In the genomic region with DNA sequence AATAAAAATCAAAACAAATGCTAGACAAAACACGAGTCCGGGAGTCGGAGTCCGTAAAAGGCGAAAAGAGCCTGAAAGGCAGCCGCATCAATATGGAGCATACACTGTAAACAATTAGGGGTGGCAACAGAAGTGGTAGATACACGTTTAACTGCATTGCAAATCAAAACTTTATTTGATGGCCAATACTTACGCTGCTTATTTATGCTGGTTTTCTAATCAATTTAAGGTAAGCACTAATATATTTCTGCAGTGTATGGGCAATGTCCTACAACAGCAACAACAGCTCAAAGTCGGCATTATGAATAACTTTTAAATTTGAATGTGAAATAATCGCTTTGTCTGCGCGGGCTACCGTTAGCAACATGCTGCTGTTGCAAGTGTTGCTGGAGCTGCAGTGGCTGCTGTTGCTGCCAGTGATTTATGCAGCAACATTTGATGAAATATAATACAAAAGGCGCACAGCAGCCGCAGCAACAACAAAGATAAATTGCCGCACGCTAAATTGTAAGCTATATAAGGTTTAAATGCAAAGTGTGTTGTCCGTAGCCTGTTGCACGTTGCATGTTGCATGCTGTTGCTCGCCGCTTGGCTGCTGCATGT, we compare ENCODE assay signal across 4 fruit fly cellular contexts.
A peak's percentile ranks its signal among the peaks of the same experiment; 100 is the strongest.
TF ChIP-seq lines count a peak whose summit lies in the region.

No protein-coding gene starts in this region.

- no peak for TF ChIP-seq CTCF in whole organism, embryonic (GFP tag; optimal IDR thresholded peaks at IDR 0.05; lab: Kevin White, UChicago)

TF ChIP-seq in whole organism, embryonic, 481 proteins besides CTCF, POLR2A, EP300 and RAD21 (continues in another document):
- TF ChIP-seq cato (GFP tag; optimal IDR thresholded peaks at IDR 0.05; lab: Kevin White, UChicago; ENCODE audit: borderline replicate concordance) (no peak), CG7786 (GFP tag; optimal IDR thresholded peaks at IDR 0.05; lab: Kevin White, UChicago) (no peak), jigr1 (GFP tag; IDR thresholded peaks at IDR 0.05; lab: Robert Waterston, UW) (no peak), Xrp1 (GFP tag; IDR thresholded peaks at IDR 0.05; lab: Robert Waterston, UW) (peak; percentile 42; the same call in 1 of the 2 replicates), CG4404 (GFP tag; IDR thresholded peaks at IDR 0.05; lab: Robert Waterston, UW) (0 out of 2 replicates have a peak, but pooled peaks have one; percentile 19), CG4617 (GFP tag; optimal IDR thresholded peaks at IDR 0.05; lab: Kevin White, UChicago; ENCODE audit: borderline replicate concordance) (no peak), CG9932 (GFP tag; IDR thresholded peaks at IDR 0.05; lab: Robert Waterston, UW) (0 out of 2 replicates have a peak, but pooled peaks have one; percentile 16), CG11504 (tag; optimal IDR thresholded peaks at IDR 0.05; lab: Kevin White, UChicago) (peak; percentile 95), sisA (GFP tag; IDR thresholded peaks at IDR 0.05; lab: Robert Waterston, UW) (peak; percentile 14; the same call in 1 of the 2 replicates), row (GFP tag; IDR thresholded peaks at IDR 0.05; lab: Robert Waterston, UW) (peak; percentile 29; the same call in 1 of the 3 replicates), Drgx (GFP tag; IDR thresholded peaks at IDR 0.05; lab: Robert Waterston, UW) (0 out of 2 replicates have a peak, but pooled peaks have one; percentile 31), Trl (optimal IDR thresholded peaks at IDR 0.05; lab: Kevin White, UChicago) (no peak), Trl (GFP tag; optimal IDR thresholded peaks at IDR 0.05; lab: Kevin White, UChicago) (no peak), gem (tag; optimal IDR thresholded peaks at IDR 0.05; lab: Kevin White, UChicago) (peak; percentile 25), gsb-n (tag; optimal IDR thresholded peaks at IDR 0.05; lab: Kevin White, UChicago) (no peak), Myb (GFP tag; optimal IDR thresholded peaks at IDR 0.05; lab: Kevin White, UChicago) (no peak), Fer3 (tag; optimal IDR thresholded peaks at IDR 0.05; lab: Kevin White, UChicago) (no peak), CG1603 (tag; optimal IDR thresholded peaks at IDR 0.05; lab: Kevin White, UChicago) (peak; percentile 39), CG6765 (GFP tag; optimal IDR thresholded peaks at IDR 0.05; lab: Kevin White, UChicago) (no peak)

TF ChIP-seq in whole organism, prepupa, 60 proteins besides CTCF, POLR2A, EP300 and RAD21 (continues in another document):
- TF ChIP-seq lz (GFP tag; optimal IDR thresholded peaks at IDR 0.05; lab: Kevin White, UChicago) (no peak), fd85E (GFP tag; optimal IDR thresholded peaks at IDR 0.05; lab: Kevin White, UChicago) (no peak), CG11762 (GFP tag; optimal IDR thresholded peaks at IDR 0.05; lab: Kevin White, UChicago; ENCODE audit: insufficient read depth) (no peak), salr (GFP tag; optimal IDR thresholded peaks at IDR 0.05; lab: Kevin White, UChicago) (no peak), CG6808 (GFP tag; optimal IDR thresholded peaks at IDR 0.05; lab: Kevin White, UChicago) (no peak), CG7368 (GFP tag; optimal IDR thresholded peaks at IDR 0.05; lab: Kevin White, UChicago) (no peak), CG3032 (tag; optimal IDR thresholded peaks at IDR 0.05; lab: Kevin White, UChicago) (peak; percentile 32), dsx (GFP tag; optimal IDR thresholded peaks at IDR 0.05; lab: Kevin White, UChicago; ENCODE audit: poor library complexity, severe bottlenecking) (no peak), CG10669 (GFP tag; optimal IDR thresholded peaks at IDR 0.05; lab: Kevin White, UChicago) (peak; percentile 22), Sox14 (GFP tag; optimal IDR thresholded peaks at IDR 0.05; lab: Kevin White, UChicago) (no peak), CG6276 (GFP tag; optimal IDR thresholded peaks at IDR 0.05; lab: Kevin White, UChicago) (peak; percentile 24), CG6163 (GFP tag; IDR thresholded peaks at IDR 0.05; lab: Robert Waterston, UW) (peak; percentile 34; the same call in 1 of the 3 replicates), cyc (GFP tag; optimal IDR thresholded peaks at IDR 0.05; lab: Kevin White, UChicago) (peak; percentile 17), Eip75B (GFP tag; optimal IDR thresholded peaks at IDR 0.05; lab: Kevin White, UChicago) (peak; percentile 5), CG32006 (GFP tag; optimal IDR thresholded peaks at IDR 0.05; lab: Kevin White, UChicago) (peak; percentile 35), CG31627 (GFP tag; optimal IDR thresholded peaks at IDR 0.05; lab: Kevin White, UChicago) (peak; percentile 35), OdsH (GFP tag; optimal IDR thresholded peaks at IDR 0.05; lab: Kevin White, UChicago) (peak; percentile 1), CG8119 (GFP tag; IDR thresholded peaks at IDR 0.05; lab: Robert Waterston, UW) (0 out of 3 replicates have a peak, but pooled peaks have one; percentile 40), pdm3 (GFP tag; optimal IDR thresholded peaks at IDR 0.05; lab: Kevin White, UChicago) (peak; percentile 40), Gug (GFP tag; IDR thresholded peaks at IDR 0.05; lab: Robert Waterston, UW) (no peak), CG8632 (GFP tag; optimal IDR thresholded peaks at IDR 0.05; lab: Kevin White, UChicago) (no peak)

TF ChIP-seq in whole organism, pupa, 21 proteins besides CTCF, POLR2A, EP300 and RAD21:
- peak; percentile 37 for TF ChIP-seq CG17806 (tag; optimal IDR thresholded peaks at IDR 0.05; lab: Kevin White, UChicago)
- TF ChIP-seq fd96Ca (GFP tag; IDR thresholded peaks at IDR 0.05; lab: Robert Waterston, UW), result 0 out of 3 replicates have a peak, but pooled peaks have one; percentile 28
- TF ChIP-seq CG9948 (tag; optimal IDR thresholded peaks at IDR 0.05; lab: Kevin White, UChicago), result peak; percentile 7
- no peak for TF ChIP-seq CG12605 (GFP tag; IDR thresholded peaks at IDR 0.05; lab: Robert Waterston, UW)
- TF ChIP-seq CG15710 (tag; optimal IDR thresholded peaks at IDR 0.05; lab: Kevin White, UChicago), result peak; percentile 22
- no peak for TF ChIP-seq Snoo (tag; optimal IDR thresholded peaks at IDR 0.05; lab: Kevin White, UChicago)
- peak; percentile 43; the same call in 1 of the 2 replicates for TF ChIP-seq Ets98B (GFP tag; IDR thresholded peaks at IDR 0.05; lab: Robert Waterston, UW)
- TF ChIP-seq CG8159 (tag; optimal IDR thresholded peaks at IDR 0.05; lab: Kevin White, UChicago), result peak; percentile 4
- TF ChIP-seq gl (tag; optimal IDR thresholded peaks at IDR 0.05; lab: Kevin White, UChicago), result no peak
TF ChIP-seq in whole organism, pupa: peak in this region for 6.

TF ChIP-seq in whole organism, wandering third instar larva, 38 proteins besides CTCF, POLR2A, EP300 and RAD21:
- TF ChIP-seq Abd-B (GFP tag; optimal IDR thresholded peaks at IDR 0.05; lab: Kevin White, UChicago), result no peak
- TF ChIP-seq Hnf4 (GFP tag; optimal IDR thresholded peaks at IDR 0.05; lab: Kevin White, UChicago), result peak; percentile 18
- peak in 1 of 2 experiments; percentile 7 for TF ChIP-seq foxo (GFP tag; optimal IDR thresholded peaks at IDR 0.05; lab: Kevin White, UChicago)
- no peak for TF ChIP-seq fru (GFP tag; optimal IDR thresholded peaks at IDR 0.05; lab: Kevin White, UChicago)
TF ChIP-seq in whole organism, wandering third instar larva: peak in this region for 2.

Comparison
In these comparisons a context has a peak if more than half of its experiments do, and no peak if none do; other contexts are left out.
1. Of the 7 proteins assayed by ChIP-seq in both whole organism, embryonic and whole organism, prepupa: peak only in whole organism, embryonic: none; only in whole organism, prepupa: Hr39 and Sox102F; in both: none; in neither: 5.